Worm (Caenorhabditis elegans): ENCODE measurements around the gene ccdc-12.

ce11 chrIV:2537741-2538140, 42.8 kb upstream of the ccdc-12 start:
- TF ChIP-seq him-1 (tag; optimal IDR thresholded peaks at IDR 0.05) (no peak), W03F9.2 (tag; optimal IDR thresholded peaks at IDR 0.05) (no peak), dao-5 (tag; optimal IDR thresholded peaks at IDR 0.05) (no peak)

Measured in whole organism, L4/young adult.